Worm (Caenorhabditis elegans) whole organism, L4/young adult: Measurements from ENCODE around the gene egl-46.

Experiments
- W03F9.2 ChIP-seq: fragments of 150-350 bp; optimal IDR thresholded peaks from 2 replicates; lab custom pipeline; 2014; ENCODE audit warnings: missing biosample characterization, missing genetic modification characterization
- dao-5 ChIP-seq: sonication (generic microtip); optimal IDR thresholded peaks from 2 replicates; lab custom pipeline; 2016; ENCODE audit warnings: missing genotype, missing genetic modification characterization, moderate library complexity, missing compliant biosample characterization
- him-1 ChIP-seq: sonication (generic microtip); optimal IDR thresholded peaks from 2 replicates; lab custom pipeline; 2016; ENCODE audit warnings: missing genotype, missing genetic modification reagents, missing genetic modification characterization, missing compliant biosample characterization

DNA sequence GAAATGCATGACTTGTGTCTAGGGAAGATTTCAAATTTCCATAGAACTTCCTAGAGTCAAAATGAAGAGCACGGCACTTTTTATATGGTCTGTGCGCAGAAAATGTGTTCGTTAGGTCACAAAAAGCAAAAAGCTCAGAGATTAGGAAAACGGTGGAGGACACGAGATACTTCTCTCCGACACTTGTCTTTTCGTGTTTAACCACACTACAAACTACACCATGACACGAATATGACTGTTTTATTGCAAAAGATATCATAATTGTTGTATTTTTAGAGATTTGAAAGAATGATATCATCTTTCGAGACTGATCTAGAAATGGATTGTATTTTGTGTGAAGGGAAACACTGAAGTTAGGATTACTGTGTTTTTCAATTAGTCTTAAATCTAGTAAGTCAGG, 17.6 kb upstream of the egl-46 start:
- TF ChIP-seq dao-5 (tag; lab: Kevin White, UChicago) (no peak), him-1 (no peak), W03F9.2 (tag; lab: Kevin White, UChicago) (no peak)
